Fruit fly (Drosophila melanogaster): ENCODE results near the gene shps.

The shps gene

DNA sequence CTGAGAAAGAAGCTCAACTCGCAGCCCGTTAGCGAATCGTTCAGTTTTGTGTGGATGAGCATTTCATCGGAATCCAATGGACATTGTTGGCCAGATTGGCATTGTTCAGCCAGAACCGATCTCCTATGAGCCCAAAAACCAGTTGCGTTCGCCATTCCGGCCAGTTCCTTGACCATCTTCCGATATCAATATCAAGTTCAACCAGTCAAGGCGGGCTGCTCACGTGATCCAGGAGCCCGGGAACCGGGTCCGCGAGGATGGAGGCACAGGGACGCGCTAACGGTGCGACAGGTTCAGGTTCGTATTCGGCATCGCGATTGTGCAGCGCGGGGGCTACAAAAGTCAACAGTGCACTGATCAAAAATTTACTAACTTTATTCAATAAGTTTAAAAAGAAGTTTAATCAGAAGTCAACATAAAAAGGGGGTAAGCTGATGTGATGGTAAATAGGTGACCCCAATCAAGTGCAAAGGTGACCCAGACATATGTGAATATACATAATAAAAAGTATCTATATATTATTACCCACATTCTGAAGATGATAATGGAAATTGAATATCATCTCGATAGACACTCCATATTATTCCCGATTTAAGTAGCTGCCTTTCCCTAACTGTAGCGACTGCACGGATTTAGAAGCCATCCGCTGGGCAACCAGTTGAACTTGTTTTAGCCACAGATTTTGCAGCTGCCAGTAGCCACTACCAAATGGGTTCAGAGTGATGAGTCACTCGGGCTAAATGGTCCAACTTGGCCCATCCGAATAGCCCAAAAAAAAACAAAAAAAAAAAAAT lies 12.4 kb upstream of the shps start (continued):
- TF ChIP-seq CG7368 (GFP tag; optimal IDR thresholded peaks at IDR 0.05) (peak; percentile 70), spab (GFP tag; optimal IDR thresholded peaks at IDR 0.05) (peak; percentile 89), acj6 (GFP tag; optimal IDR thresholded peaks at IDR 0.05) (peak; percentile 86), CG11902 (GFP tag; optimal IDR thresholded peaks at IDR 0.05) (peak; percentile 71), pdm3 (GFP tag; optimal IDR thresholded peaks at IDR 0.05) (peak; percentile 82), CG10669 (GFP tag; optimal IDR thresholded peaks at IDR 0.05) (peak; percentile 86), Eip78C (GFP tag) (peak; percentile 97), Blimp-1 (GFP tag; optimal IDR thresholded peaks at IDR 0.05) (peak; percentile 60), CG15336 (GFP tag; IDR thresholded peaks at IDR 0.05) (peak; percentile 84), topi (GFP tag; optimal IDR thresholded peaks at IDR 0.05) (peak; percentile 80), salr (GFP tag; optimal IDR thresholded peaks at IDR 0.05) (peak; percentile 73 to 85), fd59A (GFP tag; optimal IDR thresholded peaks at IDR 0.05) (peak; percentile 91), CG10631 (GFP tag; optimal IDR thresholded peaks at IDR 0.05) (peak; percentile 89), CG4318 (GFP tag; optimal IDR thresholded peaks at IDR 0.05) (peak; percentile 82), Eip75B (GFP tag; optimal IDR thresholded peaks at IDR 0.05) (peak; percentile 87), Met (GFP tag; optimal IDR thresholded peaks at IDR 0.05) (peak; percentile 21), CG16779 (tag; optimal IDR thresholded peaks at IDR 0.05) (peak; percentile 73), Gug (GFP tag; IDR thresholded peaks at IDR 0.05) (peak; percentile 63; the same call in 1 of the 2 replicates), Ets21C (GFP tag; optimal IDR thresholded peaks at IDR 0.05) (peak; percentile 44), Sox102F (GFP tag; optimal IDR thresholded peaks at IDR 0.05) (peak; percentile 80), esn (GFP tag; optimal IDR thresholded peaks at IDR 0.05) (peak; percentile 89), CG9139 (GFP tag; optimal IDR thresholded peaks at IDR 0.05) (peak; percentile 76), CG6808 (GFP tag; optimal IDR thresholded peaks at IDR 0.05) (peak; percentile 93), Hr4 (GFP tag; optimal IDR thresholded peaks at IDR 0.05) (peak; percentile 87), CG31627 (GFP tag; optimal IDR thresholded peaks at IDR 0.05) (peak; percentile 62), Sox15 (GFP tag; optimal IDR thresholded peaks at IDR 0.05) (peak; percentile 79), Hr39 (GFP tag; optimal IDR thresholded peaks at IDR 0.05) (peak; percentile 59), svp (GFP tag) (peak; percentile 92), Eip93F (GFP tag; optimal IDR thresholded peaks at IDR 0.05) (peak; percentile 62), fd85E (GFP tag; optimal IDR thresholded peaks at IDR 0.05) (no peak), CG3919 (GFP tag; optimal IDR thresholded peaks at IDR 0.05) (peak; percentile 86), eg (GFP tag; IDR thresholded peaks at IDR 0.05) (peak; percentile 62; the same call in 1 of the 3 replicates)

DNA sequence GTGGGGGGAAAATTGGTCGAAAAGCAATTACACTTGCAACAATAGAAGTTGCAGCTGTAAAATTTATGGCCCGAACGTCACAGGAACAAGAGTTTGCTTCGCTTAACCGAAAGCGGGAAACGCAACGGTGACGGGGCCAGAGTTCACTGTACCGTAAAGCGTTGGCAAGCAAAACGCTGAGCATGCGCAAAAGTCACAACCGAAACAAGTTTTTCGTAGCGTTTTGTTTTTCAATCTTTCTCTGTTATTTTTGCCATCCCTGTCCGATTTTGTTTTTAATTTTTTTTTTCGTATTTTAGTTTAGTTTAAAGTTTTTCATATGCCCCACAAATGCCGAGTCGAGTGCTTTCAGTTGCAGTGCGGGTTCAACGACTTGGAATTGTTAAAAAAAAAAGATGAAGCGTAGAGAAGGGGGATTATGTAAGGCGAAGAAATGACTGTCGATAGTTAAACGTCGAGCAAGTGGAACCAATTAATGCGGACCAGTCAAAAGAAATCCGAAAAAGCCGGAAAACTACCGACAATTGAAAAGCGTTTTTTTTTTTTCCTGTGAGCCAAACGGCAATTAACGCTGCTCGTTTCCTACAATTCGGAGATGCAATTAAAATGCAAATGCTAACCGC lies 11.7 kb upstream of the shps start:
- TF ChIP-seq Eip75B (GFP tag; optimal IDR thresholded peaks at IDR 0.05), result no peak

DNA sequence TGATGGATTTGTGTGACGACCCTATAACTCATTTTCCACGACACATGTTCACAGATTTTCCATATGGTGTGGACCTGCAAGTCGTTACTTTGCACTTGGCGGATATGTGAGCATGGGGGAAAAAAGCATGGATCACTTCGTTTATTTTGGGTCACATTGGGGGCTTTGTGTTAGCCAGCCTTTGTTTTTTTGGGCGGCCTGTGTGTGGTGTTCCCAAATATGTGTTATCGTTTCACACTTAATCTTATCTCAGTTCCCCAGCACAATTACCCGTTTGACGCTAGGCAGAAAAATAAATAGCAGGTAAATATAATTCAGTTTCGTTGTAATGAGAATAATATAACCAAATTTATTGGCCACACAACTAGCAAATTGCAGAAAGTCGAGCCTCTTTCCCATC lies 11.1 kb upstream of the shps start:
- peak; percentile 51 for TF ChIP-seq fkh (GFP tag; optimal IDR thresholded peaks at IDR 0.05)
- TF ChIP-seq svp (GFP tag), result no peak
- TF ChIP-seq CG6854 (GFP tag; optimal IDR thresholded peaks at IDR 0.05), result no peak
- peak; percentile 28 for TF ChIP-seq Eip93F (GFP tag; optimal IDR thresholded peaks at IDR 0.05)
- TF ChIP-seq CG6276 (GFP tag; optimal IDR thresholded peaks at IDR 0.05), result no peak

DNA sequence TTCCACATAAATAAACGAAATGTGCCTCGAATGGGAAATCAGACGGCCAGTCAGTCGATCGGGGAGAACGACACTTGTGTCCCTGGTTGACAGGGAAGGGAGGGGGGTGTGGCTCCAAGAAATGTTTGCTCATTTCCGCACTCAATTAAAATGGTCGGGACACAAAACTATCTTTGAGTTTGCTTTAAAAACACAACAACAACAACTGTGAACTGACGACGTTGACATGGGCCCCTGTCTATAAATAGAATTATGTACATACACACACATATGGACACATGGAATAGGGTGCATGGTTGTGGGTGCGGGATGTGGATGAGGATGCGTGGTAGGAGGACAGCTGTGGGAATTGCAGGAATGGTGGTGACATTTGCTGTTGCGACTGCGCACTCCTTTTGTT lies 9.3 kb upstream of the shps start:
- TF ChIP-seq pdm3 (GFP tag; optimal IDR thresholded peaks at IDR 0.05) (no peak), Met (GFP tag; optimal IDR thresholded peaks at IDR 0.05) (no peak), CG6276 (GFP tag; optimal IDR thresholded peaks at IDR 0.05) (no peak), achi (GFP tag; optimal IDR thresholded peaks at IDR 0.05) (no peak), OdsH (GFP tag; optimal IDR thresholded peaks at IDR 0.05) (no peak), ss (GFP tag; optimal IDR thresholded peaks at IDR 0.05) (peak in 1 of 2 experiments; percentile 27), Blimp-1 (GFP tag; optimal IDR thresholded peaks at IDR 0.05) (no peak), fkh (GFP tag; optimal IDR thresholded peaks at IDR 0.05) (peak; percentile 80), CG8119 (GFP tag; IDR thresholded peaks at IDR 0.05) (no peak), esn (GFP tag; optimal IDR thresholded peaks at IDR 0.05) (no peak), CG6792 (GFP tag; optimal IDR thresholded peaks at IDR 0.05) (no peak), CG34406 (GFP tag; optimal IDR thresholded peaks at IDR 0.05) (no peak), Hr4 (GFP tag; optimal IDR thresholded peaks at IDR 0.05) (no peak), CG7368 (GFP tag; optimal IDR thresholded peaks at IDR 0.05) (no peak), Eip75B (GFP tag; optimal IDR thresholded peaks at IDR 0.05) (no peak), Sox102F (GFP tag; optimal IDR thresholded peaks at IDR 0.05) (no peak)

Data from whole organism, prepupa.